Worm (Caenorhabditis elegans): ENCODE measurements around the gene F21D5.6.

Gene F21D5.6

DNA sequence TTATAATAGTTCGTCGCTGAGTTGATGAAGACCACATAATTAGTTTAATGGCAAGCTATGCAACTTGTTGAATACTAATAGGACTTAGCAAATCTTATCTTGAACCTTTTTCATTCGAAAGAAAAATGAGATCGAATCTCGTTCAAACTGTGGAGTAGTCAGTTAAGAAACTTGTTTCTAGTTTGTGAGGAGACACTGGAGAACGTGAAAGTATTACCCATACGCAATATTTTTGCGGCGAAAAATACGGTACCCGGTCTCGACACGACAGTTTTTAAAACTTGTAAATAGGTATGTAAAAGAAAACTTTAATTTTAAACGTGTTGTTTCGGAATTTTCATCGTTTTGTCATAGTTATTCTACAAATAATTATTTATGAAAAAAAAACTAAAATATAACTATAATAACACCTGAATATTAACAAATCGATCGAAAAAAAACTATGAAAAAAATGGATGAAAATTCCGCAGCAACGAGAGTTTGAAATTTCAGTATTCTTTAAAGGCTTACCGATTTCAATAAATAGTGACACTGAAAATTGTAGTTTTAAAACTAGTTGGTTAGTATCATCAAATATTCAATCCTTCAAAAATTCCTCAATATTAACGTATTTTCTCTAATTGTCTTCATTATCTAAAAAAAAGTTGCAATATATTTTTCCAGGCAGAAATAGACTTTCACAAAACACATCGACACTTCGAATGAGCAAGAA, 4.6 kb upstream of the F21D5.6 start, which contains the start of the genes F20C5.7 and parg-1:
Gene F20C5.7, minus strand, starts transcription at position 101 of the 712 bp plus-strand sequence.
Gene parg-1, plus strand, starts transcription at position 662 of the 712 bp plus-strand sequence.
- no peak for TF ChIP-seq crh-2 (tag; optimal IDR thresholded peaks at IDR 0.05)
- TF ChIP-seq zag-1 (tag; optimal IDR thresholded peaks at IDR 0.05) = no peak
- TF ChIP-seq nhr-10 (tag; optimal IDR thresholded peaks at IDR 0.05) = no peak
- no peak for TF ChIP-seq Y55F3AM.14 (GFP tag; optimal IDR thresholded peaks at IDR 0.05)
- TF ChIP-seq ama-1 (optimal IDR thresholded peaks at IDR 0.05) = no peak
- TF ChIP-seq unc-62 (GFP tag; optimal IDR thresholded peaks at IDR 0.05) = no peak
- TF ChIP-seq dmd-4 (tag; optimal IDR thresholded peaks at IDR 0.05) = no peak

DNA sequence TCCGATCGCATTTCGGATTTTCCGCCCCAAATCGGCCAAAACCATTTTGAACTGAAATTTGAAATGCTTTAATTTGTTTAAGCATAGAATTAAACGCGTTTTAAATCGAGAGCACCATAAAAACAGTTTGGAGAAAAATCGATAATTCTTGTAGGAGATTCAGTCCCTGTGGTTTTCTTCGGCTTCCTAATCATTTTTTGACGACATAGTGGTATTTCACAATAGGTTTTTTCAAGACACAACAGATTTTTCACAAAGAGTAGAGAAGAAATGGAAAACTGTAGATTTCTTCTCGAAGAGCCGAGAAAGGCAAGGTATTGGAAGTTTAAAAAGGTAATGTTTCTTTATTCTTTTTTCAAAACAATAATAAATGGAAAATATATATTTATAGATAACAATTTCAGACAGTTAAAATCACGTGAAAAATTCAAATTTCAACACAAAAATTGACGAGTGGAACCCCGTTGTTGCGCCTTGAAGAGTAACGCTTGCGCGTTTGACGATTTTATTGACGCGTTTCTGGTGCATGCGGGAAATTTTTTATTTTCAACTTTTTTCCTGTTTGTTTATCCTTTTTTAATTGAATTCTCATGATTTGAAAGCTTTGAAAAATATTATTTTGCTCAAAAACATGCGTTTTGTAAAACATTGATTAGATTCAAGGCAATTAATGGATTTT, 2.6 kb upstream of the F21D5.6 start, which contains the start of gene F21D5.7:
Gene F21D5.7, minus strand, starts transcription at position 51 of the 679 bp plus-strand sequence.
- TF ChIP-seq mab-5 (tag; optimal IDR thresholded peaks at IDR 0.05) = peak; percentile 31
- no peak for TF ChIP-seq ama-1 (optimal IDR thresholded peaks at IDR 0.05)
- peak; percentile 31 for TF ChIP-seq snpc-4 (tag; optimal IDR thresholded peaks at IDR 0.05)
- TF ChIP-seq aly-2 (tag; optimal IDR thresholded peaks at IDR 0.05) = no peak
- TF ChIP-seq zag-1 (tag; optimal IDR thresholded peaks at IDR 0.05) = no peak
- no peak for TF ChIP-seq R02D3.7 (tag; optimal IDR thresholded peaks at IDR 0.05)
- peak; percentile 68 to 89 for TF ChIP-seq lsy-2 (tag; optimal IDR thresholded peaks at IDR 0.05)
- no peak for TF ChIP-seq alr-1 (tag; optimal IDR thresholded peaks at IDR 0.05)
- peak; percentile 67 for TF ChIP-seq lin-13 (GFP tag; optimal IDR thresholded peaks at IDR 0.05)
- TF ChIP-seq ztf-11 (tag; optimal IDR thresholded peaks at IDR 0.05) = no peak
- peak in 1 of 2 experiments; percentile 31 for TF ChIP-seq mdl-1 (tag; optimal IDR thresholded peaks at IDR 0.05)
- TF ChIP-seq dmd-4 (tag; optimal IDR thresholded peaks at IDR 0.05) = peak; percentile 26
- no peak for TF ChIP-seq ceh-82 (tag; optimal IDR thresholded peaks at IDR 0.05)
- no peak for TF ChIP-seq mbf-1 (tag; optimal IDR thresholded peaks at IDR 0.05)
- TF ChIP-seq sma-9 (GFP tag; optimal IDR thresholded peaks at IDR 0.05) = peak; percentile 84
- TF ChIP-seq sma-9 (tag; optimal IDR thresholded peaks at IDR 0.05) = no peak
- peak; percentile 52 for TF ChIP-seq ztf-4 (tag; optimal IDR thresholded peaks at IDR 0.05)
- peak; percentile 89 for TF ChIP-seq gmeb-1 (tag; optimal IDR thresholded peaks at IDR 0.05)
- TF ChIP-seq Y55F3AM.14 (GFP tag; optimal IDR thresholded peaks at IDR 0.05) = no peak
- no peak for TF ChIP-seq nhr-237 (tag; optimal IDR thresholded peaks at IDR 0.05)
- TF ChIP-seq nhr-10 (tag; optimal IDR thresholded peaks at IDR 0.05) = no peak
- TF ChIP-seq ZK546.5 (tag; optimal IDR thresholded peaks at IDR 0.05) = peak; percentile 3
- TF ChIP-seq skn-1 (tag; optimal IDR thresholded peaks at IDR 0.05) = peak; percentile 41
- no peak for TF ChIP-seq unc-62 (GFP tag; optimal IDR thresholded peaks at IDR 0.05)
- peak; percentile 46 for TF ChIP-seq nhr-129 (tag; optimal IDR thresholded peaks at IDR 0.05)
- no peak for TF ChIP-seq peb-1 (tag; optimal IDR thresholded peaks at IDR 0.05)
- peak; percentile 85 for TF ChIP-seq unc-55 (GFP tag; optimal IDR thresholded peaks at IDR 0.05)
- no peak for TF ChIP-seq nhr-12 (tag; optimal IDR thresholded peaks at IDR 0.05)
- TF ChIP-seq ztf-1 (GFP tag; conservative IDR thresholded peaks at IDR 0.05) = no peak
- no peak for TF ChIP-seq sma-3 (GFP tag; optimal IDR thresholded peaks at IDR 0.05)
- TF ChIP-seq nhr-23 (tag; optimal IDR thresholded peaks at IDR 0.05) = no peak
- no peak for TF ChIP-seq nhr-25 (tag; optimal IDR thresholded peaks at IDR 0.05)
- peak; percentile 43 for TF ChIP-seq blmp-1 (tag; optimal IDR thresholded peaks at IDR 0.05; ENCODE audit: insufficient read depth)
- TF ChIP-seq lin-11 (tag; optimal IDR thresholded peaks at IDR 0.05) = peak; percentile 55
- TF ChIP-seq crh-2 (tag; optimal IDR thresholded peaks at IDR 0.05) = peak; percentile 91
- no peak for TF ChIP-seq nhr-11 (tag; optimal IDR thresholded peaks at IDR 0.05)
- no peak for TF ChIP-seq lin-39 (tag; optimal IDR thresholded peaks at IDR 0.05)
- TF ChIP-seq fos-1 (tag; optimal IDR thresholded peaks at IDR 0.05) = peak; percentile 55
- TF ChIP-seq ceh-16 (tag; optimal IDR thresholded peaks at IDR 0.05) = no peak
- TF ChIP-seq unc-39 (tag; optimal IDR thresholded peaks at IDR 0.05) = no peak
- TF ChIP-seq elt-1 (tag; optimal IDR thresholded peaks at IDR 0.05) = no peak
- TF ChIP-seq C34F6.9 (tag; optimal IDR thresholded peaks at IDR 0.05) = peak; percentile 89
- peak; percentile 37 for TF ChIP-seq sem-4 (tag; optimal IDR thresholded peaks at IDR 0.05)
- peak; percentile 11 for TF ChIP-seq egl-27 (tag; optimal IDR thresholded peaks at IDR 0.05)
- no peak for TF ChIP-seq F13H6.1 (tag; optimal IDR thresholded peaks at IDR 0.05)
- TF ChIP-seq nhr-21 (tag; optimal IDR thresholded peaks at IDR 0.05) = peak; percentile 70
- peak; percentile 35 for TF ChIP-seq nhr-6 (tag; optimal IDR thresholded peaks at IDR 0.05)
- no peak for TF ChIP-seq nhr-77 (tag; optimal IDR thresholded peaks at IDR 0.05)
- TF ChIP-seq elt-3 (tag; optimal IDR thresholded peaks at IDR 0.05) = no peak
